Worm (Caenorhabditis elegans) whole organism, L1 larva: Measurements from ENCODE around the gene ZK632.11.

Experiments
- C04F5.9 ChIP-seq: sonication (generic microtip); optimal IDR thresholded peaks from 2 replicates; lab custom pipeline; 2016; ENCODE audit warnings: missing genetic modification characterization, missing compliant biosample characterization
- C34B4.2 ChIP-seq: sonication (generic microtip); optimal IDR thresholded peaks from 2 replicates; lab custom pipeline; 2017; ENCODE audit warnings: mild to moderate bottlenecking, missing genetic modification characterization, missing compliant biosample characterization
- F16B12.6 ChIP-seq: fragments of 150-350 bp; optimal IDR thresholded peaks from 2 replicates; lab custom pipeline; 2014; ENCODE audit warnings: missing biosample characterization, missing genetic modification characterization
- aly-2 ChIP-seq: fragments of 150-350 bp; optimal IDR thresholded peaks from 2 replicates; lab custom pipeline; 2014; ENCODE audit warnings: missing biosample characterization, missing genetic modification characterization
- blmp-1 ChIP-seq: fragments of 150-350 bp; optimal IDR thresholded peaks from 2 replicates; lab custom pipeline; 2014; ENCODE audit warnings: missing biosample characterization, missing genetic modification characterization
- ceh-88 ChIP-seq: fragments of 200-800 bp; sonication (Bioruptor generic); IDR thresholded peaks from 2 replicates; pipeline ENCODE4 v1.3.6; 2022; ENCODE audit warnings: missing genetic modification characterization, missing compliant biosample characterization
- ceh-90 ChIP-seq: sonication (generic microtip); optimal IDR thresholded peaks from 2 replicates; lab custom pipeline; 2016; ENCODE audit warnings: missing genetic modification characterization, missing compliant biosample characterization
- ces-1 ChIP-seq: fragments of 150-350 bp; optimal IDR thresholded peaks from 2 replicates; lab custom pipeline; 2014; ENCODE audit warnings: missing biosample characterization, missing genetic modification reagents, missing genetic modification characterization
- dpl-1 ChIP-seq, 3 experiments: fragments of 150-350 bp in 2 of 3; sonication (generic microtip) in 1 of 3; optimal IDR thresholded peaks; 2 replicates each; lab custom pipeline; 2014 to 2017; ENCODE audit warnings: missing biosample characterization in 3 of 3, missing genetic modification characterization in 3 of 3, missing genetic modification reagents in 3 of 3
- dsc-1 ChIP-seq: sonication (generic microtip); optimal IDR thresholded peaks from 2 replicates; lab custom pipeline; 2016; ENCODE audit warnings: mild to moderate bottlenecking, missing genetic modification characterization, missing compliant biosample characterization
- efl-1 ChIP-seq, 4 experiments: fragments of 150-350 bp; optimal IDR thresholded peaks in 3 of 4; peaks in 1 of 4; 1 replicate in 1 of 4; 2 replicates in 3 of 4; lab custom pipeline; 2014; ENCODE audit warnings: missing biosample characterization in 2 of 4, missing genetic modification characterization in 2 of 4, missing genetic modification reagents in 2 of 4
- efl-3 ChIP-seq: fragments of 200-800 bp; sonication (Bioruptor generic); optimal IDR thresholded peaks from 2 replicates; lab custom pipeline; 2018; ENCODE audit warnings: mild to moderate bottlenecking, missing genetic modification characterization, missing compliant biosample characterization
- ets-5 ChIP-seq: fragments of 200-800 bp; sonication (Bioruptor generic); IDR thresholded peaks from 2 replicates; pipeline ENCODE4 v1.3.6; 2022; ENCODE audit warnings: missing genetic modification characterization, missing compliant biosample characterization
- fkh-4 ChIP-seq: sonication (generic microtip); optimal IDR thresholded peaks from 2 replicates; lab custom pipeline; 2016; ENCODE audit warnings: missing compliant biosample characterization, missing genetic modification characterization, borderline replicate concordance
- hlh-17 ChIP-seq: fragments of 200-800 bp; sonication (Bioruptor generic); optimal IDR thresholded peaks from 2 replicates; lab custom pipeline; 2018; ENCODE audit warnings: missing genetic modification characterization, mild to moderate bottlenecking, missing compliant biosample characterization, moderate library complexity, borderline replicate concordance
- hlh-4 ChIP-seq: sonication (generic microtip); optimal IDR thresholded peaks from 2 replicates; lab custom pipeline; 2016; ENCODE audit warnings: mild to moderate bottlenecking, missing genetic modification characterization, missing compliant biosample characterization
- hpl-2 ChIP-seq: fragments of 150-350 bp; optimal IDR thresholded peaks from 2 replicates; lab custom pipeline; 2014; ENCODE audit warnings: missing biosample characterization, missing genetic modification reagents, missing genetic modification characterization
- isw-1 ChIP-seq: fragments of 200-800 bp; sonication (Bioruptor generic); IDR thresholded peaks from 2 replicates; pipeline ENCODE4 v1.3.6; 2022; ENCODE audit warnings: missing genetic modification characterization, missing compliant biosample characterization
- jun-1 ChIP-seq: fragments of 150-350 bp; optimal IDR thresholded peaks from 2 replicates; lab custom pipeline; 2014; ENCODE audit warnings: missing biosample characterization, missing genetic modification reagents, missing genetic modification characterization
- lin-13 ChIP-seq: fragments of 150-350 bp; optimal IDR thresholded peaks from 2 replicates; lab custom pipeline; 2014; ENCODE audit warnings: missing biosample characterization, missing genetic modification reagents, missing genetic modification characterization
- lin-14 ChIP-seq: fragments of 200-800 bp; sonication (Bioruptor generic); optimal IDR thresholded peaks from 2 replicates; lab custom pipeline; 2018; ENCODE audit warnings: mild to moderate bottlenecking, missing genetic modification characterization, moderate library complexity, missing compliant biosample characterization
- lin-15B ChIP-seq: fragments of 150-350 bp; sonication (generic microtip); optimal IDR thresholded peaks from 3 replicates; lab custom pipeline; 2014; ENCODE audit warnings: missing biosample characterization, missing genetic modification characterization
- lsy-2 ChIP-seq, 2 experiments: fragments of 150-350 bp; optimal IDR thresholded peaks; 2 replicates each; lab custom pipeline; 2014; ENCODE audit warnings: missing biosample characterization in 2 of 2, missing genetic modification characterization in 2 of 2
- mep-1 ChIP-seq: fragments of 150-350 bp; optimal IDR thresholded peaks from 2 replicates; lab custom pipeline; 2014; ENCODE audit warnings: missing biosample characterization, missing genetic modification characterization
- nhr-19 ChIP-seq: fragments of 200-800 bp; sonication (Bioruptor generic); conservative IDR thresholded peaks from 2 replicates; pipeline ENCODE4 v1.3.6; 2022; ENCODE audit warnings: missing genetic modification characterization, missing compliant biosample characterization
- nhr-20 ChIP-seq: sonication (generic microtip); optimal IDR thresholded peaks from 2 replicates; lab custom pipeline; 2016; ENCODE audit warnings: mild to moderate bottlenecking, missing genetic modification characterization, missing compliant biosample characterization
- nhr-237 ChIP-seq: fragments of 150-350 bp; optimal IDR thresholded peaks from 2 replicates; lab custom pipeline; 2014; ENCODE audit warnings: missing biosample characterization, missing genetic modification characterization
- nhr-71 ChIP-seq: sonication (generic microtip); optimal IDR thresholded peaks from 2 replicates; lab custom pipeline; 2016; ENCODE audit warnings: mild to moderate bottlenecking, missing genetic modification characterization, moderate library complexity, missing compliant biosample characterization
- nhr-77 ChIP-seq: fragments of 150-350 bp; optimal IDR thresholded peaks from 2 replicates; lab custom pipeline; 2014; ENCODE audit warnings: missing biosample characterization, missing genetic modification characterization
- nhr-84 ChIP-seq: sonication (generic microtip); optimal IDR thresholded peaks from 2 replicates; lab custom pipeline; 2017; ENCODE audit warnings: missing biosample characterization, missing genetic modification characterization
- nhr-85 ChIP-seq: sonication (generic microtip); peaks from one replicate; lab custom pipeline; 2016; ENCODE audit warnings: missing genetic modification characterization, inconsistent platforms, missing compliant biosample characterization
- nhr-90 ChIP-seq: sonication (generic microtip); optimal IDR thresholded peaks from 2 replicates; lab custom pipeline; 2016; ENCODE audit warnings: mild to moderate bottlenecking, missing genetic modification characterization, missing compliant biosample characterization; ENCODE audit not compliant: poor library complexity
- pag-3 ChIP-seq: sonication (generic microtip); optimal IDR thresholded peaks from 2 replicates; lab custom pipeline; 2017; ENCODE audit warnings: missing genetic modification characterization, mild to moderate bottlenecking, missing compliant biosample characterization, antibody characterized with exemption, borderline replicate concordance; ENCODE audit not compliant: insufficient read depth
- pqm-1 ChIP-seq: sonication (generic microtip); optimal IDR thresholded peaks from 3 replicates; lab custom pipeline; 2017; ENCODE audit warnings: missing biosample characterization, missing genetic modification characterization
- snu-23 ChIP-seq: sonication (generic microtip); optimal IDR thresholded peaks from 2 replicates; lab custom pipeline; 2016; ENCODE audit warnings: missing genetic modification characterization, missing compliant biosample characterization
- sptf-1 ChIP-seq: fragments of 150-350 bp; optimal IDR thresholded peaks from 2 replicates; lab custom pipeline; 2014; ENCODE audit warnings: missing biosample characterization, missing genetic modification characterization
- sup-37 ChIP-seq: fragments of 200-800 bp; sonication (Bioruptor generic); optimal IDR thresholded peaks from 2 replicates; lab custom pipeline; 2018; ENCODE audit warnings: mild to moderate bottlenecking, missing genetic modification characterization, missing compliant biosample characterization
- swsn-7 ChIP-seq: sonication (generic microtip); optimal IDR thresholded peaks from 2 replicates; lab custom pipeline; 2016; ENCODE audit warnings: missing genetic modification characterization, missing compliant biosample characterization
- tbx-2 ChIP-seq: sonication (generic microtip); optimal IDR thresholded peaks from 2 replicates; lab custom pipeline; 2016; ENCODE audit warnings: missing genetic modification characterization, missing compliant biosample characterization
- tlp-1 ChIP-seq: fragments of 150-350 bp; optimal IDR thresholded peaks from 2 replicates; lab custom pipeline; 2014; ENCODE audit warnings: missing biosample characterization, missing genetic modification characterization
- vab-15 ChIP-seq: sonication (generic microtip); optimal IDR thresholded peaks from 2 replicates; lab custom pipeline; 2017; ENCODE audit warnings: missing genotype, mild to moderate bottlenecking, missing genetic modification characterization, missing compliant biosample characterization
- ztf-11 ChIP-seq, 2 experiments: sonication (generic microtip); optimal IDR thresholded peaks; 2 replicates each; lab custom pipeline; 2016 to 2017; ENCODE audit warnings: missing genetic modification characterization in 2 of 2, missing biosample characterization in 1 of 2, missing compliant biosample characterization in 1 of 2

Gene ZK632.11

DNA sequence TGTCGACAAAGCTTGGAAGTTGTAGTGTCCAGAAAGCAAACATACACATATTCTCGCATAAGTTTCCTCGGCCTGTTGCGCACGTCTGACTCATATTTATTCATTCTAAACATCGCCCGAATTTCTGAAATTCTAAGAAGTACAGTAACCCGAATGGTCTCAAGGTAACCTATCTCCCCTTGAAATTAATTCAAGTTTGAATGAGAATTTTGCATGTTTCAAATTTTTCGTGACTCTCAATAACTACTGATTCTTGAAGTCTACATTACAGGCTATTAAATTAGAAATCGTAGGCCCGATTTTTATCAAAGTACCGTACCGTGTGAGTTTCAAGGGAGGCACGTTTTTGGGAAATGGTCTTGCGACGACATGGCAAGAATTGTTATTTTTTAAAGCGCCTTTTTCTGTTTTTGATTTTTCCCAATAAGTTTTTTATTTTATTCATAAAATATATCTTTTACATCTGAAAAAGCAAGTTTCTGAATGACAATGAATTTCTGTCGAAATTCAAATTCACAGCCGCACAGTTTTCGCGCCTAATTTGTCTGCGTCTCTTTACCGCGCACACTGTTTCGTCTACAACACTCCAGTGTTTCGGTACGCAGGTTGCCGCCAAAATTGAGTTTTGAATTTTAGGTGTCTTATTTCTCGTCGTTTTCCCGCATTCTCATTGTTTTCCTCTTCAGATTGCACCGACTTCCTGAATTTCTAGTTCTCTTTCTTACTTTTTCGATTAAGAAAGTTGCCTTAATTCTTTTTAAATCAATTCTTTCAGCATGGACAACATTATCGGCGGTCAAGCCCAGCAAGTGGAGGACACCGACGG lies 33.9 kb upstream of the ZK632.11 start, which contains the start of the genes R10E11.9 and mcm-6 (continued):
- TF ChIP-seq F16B12.6 (tag; lab: Kevin White, UChicago) = peak; percentile 27
- peak; percentile 52 for TF ChIP-seq nhr-85 (tag; lab: Kevin White, UChicago)
- no peak for TF ChIP-seq lin-15B (tag; lab: Kevin White, UChicago)
- TF ChIP-seq blmp-1 (tag; lab: Kevin White, UChicago) = peak; percentile 47
- no peak for TF ChIP-seq ets-5 (GFP tag; lab: Robert Waterston, UW)
- TF ChIP-seq snu-23 = peak; percentile 35
- no peak for TF ChIP-seq nhr-84
- no peak for TF ChIP-seq isw-1
- TF ChIP-seq C34B4.2 = no peak
- no peak for TF ChIP-seq fkh-4
- no peak for TF ChIP-seq ceh-88 (GFP tag; lab: Robert Waterston, UW)
- TF ChIP-seq hlh-17 (GFP tag; lab: Kevin White, UChicago) = no peak
- TF ChIP-seq hlh-4 = no peak
- TF ChIP-seq tbx-2 (tag; lab: Kevin White, UChicago) = no peak
- no peak for TF ChIP-seq ces-1 (GFP tag; lab: Kevin White, UChicago)
- peak; percentile 33 for TF ChIP-seq nhr-71 (tag; lab: Kevin White, UChicago)
- TF ChIP-seq efl-1 (optimal IDR thresholded peaks at IDR 0.05; lab: Kevin White, UChicago) = peak; percentile 78 to 83
- peak; percentile 83 to 97 for TF ChIP-seq efl-1 (GFP tag; optimal IDR thresholded peaks at IDR 0.05 in 1 of 2; lab: Kevin White, UChicago)
- peak; percentile 42 for TF ChIP-seq nhr-20
- no peak for TF ChIP-seq nhr-77 (tag; lab: Kevin White, UChicago)
- no peak for TF ChIP-seq pag-3 (tag; lab: Kevin White, UChicago)
- no peak for TF ChIP-seq C04F5.9
- TF ChIP-seq lin-13 (GFP tag; lab: Kevin White, UChicago) = peak; percentile 26
- no peak for TF ChIP-seq vab-15 (tag; lab: Kevin White, UChicago)
- TF ChIP-seq pqm-1 = no peak
- TF ChIP-seq sptf-1 (tag; lab: Kevin White, UChicago) = no peak
- TF ChIP-seq lin-14 (GFP tag; lab: Kevin White, UChicago) = peak; percentile 47
- TF ChIP-seq dsc-1 (tag; lab: Kevin White, UChicago) = no peak
- TF ChIP-seq ztf-11 (tag; optimal IDR thresholded peaks at IDR 0.05; lab: Kevin White, UChicago) = no peak
- peak; percentile 63 for TF ChIP-seq mep-1 (tag; lab: Kevin White, UChicago)
- peak; percentile 87 to 89 (median 88) for TF ChIP-seq dpl-1 (GFP tag; optimal IDR thresholded peaks at IDR 0.05; lab: Kevin White, UChicago)
- TF ChIP-seq sup-37 (GFP tag; lab: Kevin White, UChicago) = no peak
- TF ChIP-seq efl-3 (GFP tag; lab: Kevin White, UChicago) = no peak
- no peak for TF ChIP-seq hpl-2 (GFP tag; lab: Kevin White, UChicago)
- no peak for TF ChIP-seq swsn-7 (tag; lab: Kevin White, UChicago)
- TF ChIP-seq nhr-237 (tag; lab: Kevin White, UChicago) = no peak
- TF ChIP-seq nhr-90 (tag; lab: Kevin White, UChicago) = peak; percentile 22
- no peak for TF ChIP-seq tlp-1
- peak in 1 of 2 experiments; percentile 71 for TF ChIP-seq lsy-2 (tag; optimal IDR thresholded peaks at IDR 0.05; lab: Kevin White, UChicago)
- TF ChIP-seq jun-1 (tag; lab: Kevin White, UChicago) = no peak
- TF ChIP-seq nhr-19 (GFP tag; lab: Robert Waterston, UW) = no peak
- TF ChIP-seq aly-2 = no peak
- no peak for TF ChIP-seq ceh-90 (tag; lab: Kevin White, UChicago)
